Worm (Caenorhabditis elegans) whole organism, L3 larva: ENCODE results near the gene C43F9.4.

ENCODE experiments used
- aly-2 ChIP-seq: fragments of 150-350 bp; optimal IDR thresholded peaks from 2 replicates; lab custom pipeline; 2014; ENCODE audit warnings: missing biosample characterization, missing genetic modification characterization
- ama-1 ChIP-seq: fragments of 150-350 bp; optimal IDR thresholded peaks from 2 replicates; lab custom pipeline; 2018
- ceh-28 ChIP-seq: fragments of 150-350 bp; optimal IDR thresholded peaks from 2 replicates; lab custom pipeline; 2014; ENCODE audit warnings: missing biosample characterization, missing genetic modification reagents, missing genetic modification characterization
- ceh-82 ChIP-seq: fragments of 150-350 bp; optimal IDR thresholded peaks from 2 replicates; lab custom pipeline; 2014; ENCODE audit warnings: missing biosample characterization, missing genetic modification characterization
- elt-1 ChIP-seq: fragments of 150-350 bp; optimal IDR thresholded peaks from 2 replicates; lab custom pipeline; 2014; ENCODE audit warnings: missing biosample characterization, missing genetic modification characterization
- nfya-1 ChIP-seq: sonication (generic microtip); optimal IDR thresholded peaks from 2 replicates; lab custom pipeline; 2017; ENCODE audit warnings: missing genetic modification characterization, mild to moderate bottlenecking, missing compliant biosample characterization, antibody characterized with exemption, moderate library complexity; ENCODE audit not compliant: insufficient read depth
- nhr-23 ChIP-seq: fragments of 150-350 bp; optimal IDR thresholded peaks from 2 replicates; lab custom pipeline; 2014; ENCODE audit warnings: missing biosample characterization, missing genetic modification reagents, missing genetic modification characterization
- nhr-76 ChIP-seq: fragments of 150-350 bp; sonication (generic microtip); optimal IDR thresholded peaks from 5 replicates; lab custom pipeline; 2014; ENCODE audit warnings: missing biosample characterization, missing genetic modification characterization
- pha-4 ChIP-seq: fragments of 150-350 bp; optimal IDR thresholded peaks from 2 replicates; lab custom pipeline; 2014; ENCODE audit warnings: missing biosample characterization, missing genetic modification reagents, missing genetic modification characterization

- TF ChIP-seq ceh-82 (tag; lab: Kevin White, UChicago) (no peak), aly-2 (no peak), pha-4 (tag; lab: Kevin White, UChicago) (no peak), nhr-23 (tag; lab: Kevin White, UChicago) (no peak), ceh-28 (tag; lab: Kevin White, UChicago) (no peak), ama-1 (lab: Kevin White, UChicago) (no peak), nfya-1 (no peak), elt-1 (tag; lab: Kevin White, UChicago) (no peak), nhr-76 (tag; lab: Kevin White, UChicago) (no peak)
These were observed 4.6 kb upstream of the C43F9.4 start, which contains the start of gene C43F9.7 for ce11 chrIV:10593570-10593969.
